Fruit fly (Drosophila melanogaster): Measurements from ENCODE around the gene CG5555.

Gene CG5555

DNA sequence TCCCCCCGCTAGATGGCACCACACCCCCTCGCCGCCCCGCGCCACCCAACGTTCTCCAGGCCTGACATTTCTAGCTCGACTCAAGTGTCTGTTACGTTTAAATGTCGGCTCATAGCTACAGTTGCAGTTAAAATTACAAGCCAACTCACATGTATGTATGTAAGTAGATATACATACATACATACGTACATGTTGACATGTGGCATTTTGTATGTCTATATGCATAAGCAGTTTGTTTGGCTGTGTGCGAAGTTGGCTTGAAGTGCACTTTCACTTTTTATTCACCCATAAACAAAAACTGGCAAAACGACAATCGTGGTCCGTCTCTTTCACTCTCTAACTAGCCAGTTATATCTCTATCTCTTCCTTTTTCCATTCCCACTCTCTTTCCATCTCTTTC, 2.5 kb upstream of the CG5555 start:
- no peak for TF ChIP-seq Hr96 (GFP tag; optimal IDR thresholded peaks at IDR 0.05)
- TF ChIP-seq bab1 (GFP tag; optimal IDR thresholded peaks at IDR 0.05) = no peak
- no peak for TF ChIP-seq cnc (optimal IDR thresholded peaks at IDR 0.05)
- TF ChIP-seq CG11617 (GFP tag; optimal IDR thresholded peaks at IDR 0.05) = no peak
- TF ChIP-seq tj (GFP tag; optimal IDR thresholded peaks at IDR 0.05) = no peak
- no peak for TF ChIP-seq pad (GFP tag; optimal IDR thresholded peaks at IDR 0.05)
- no peak for TF ChIP-seq cic (GFP tag; optimal IDR thresholded peaks at IDR 0.05)
- TF ChIP-seq CG33017 (tag; optimal IDR thresholded peaks at IDR 0.05) = no peak
- no peak for TF ChIP-seq kay (GFP tag; ENCODE audit: borderline replicate concordance)
- TF ChIP-seq CG1620 (GFP tag; optimal IDR thresholded peaks at IDR 0.05) = no peak
- no peak for TF ChIP-seq Clk (GFP tag; optimal IDR thresholded peaks at IDR 0.05)
- TF ChIP-seq CG14711 (tag; optimal IDR thresholded peaks at IDR 0.05) = no peak
- TF ChIP-seq Crg-1 (GFP tag; optimal IDR thresholded peaks at IDR 0.05) = no peak
- no peak for TF ChIP-seq toe (GFP tag; optimal IDR thresholded peaks at IDR 0.05)

DNA sequence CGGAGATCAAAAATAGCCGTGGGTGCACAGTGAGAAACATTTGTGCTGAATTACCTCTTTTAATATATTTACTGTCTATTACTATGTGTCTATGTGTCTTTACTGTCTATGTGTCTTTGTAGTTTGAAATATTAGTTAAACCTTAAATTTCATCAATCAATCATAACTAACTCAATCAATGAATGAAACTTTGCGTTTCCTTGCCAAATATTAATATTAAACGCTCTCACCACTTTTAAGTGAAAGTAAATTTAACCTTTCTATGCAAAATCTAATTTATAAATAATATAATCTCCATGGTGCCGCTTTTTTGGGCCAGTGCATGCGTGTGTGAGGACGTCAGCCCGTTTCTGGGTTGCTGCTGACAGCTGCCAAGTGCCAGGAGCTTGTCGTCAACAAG, 876 bp upstream of the CG5555 start:
- TF ChIP-seq ovo (GFP tag; optimal IDR thresholded peaks at IDR 0.05) = no peak
- TF ChIP-seq cnc (optimal IDR thresholded peaks at IDR 0.05) = no peak
- peak; percentile 18 for TF ChIP-seq CG5204 (GFP tag; optimal IDR thresholded peaks at IDR 0.05)
- no peak for TF ChIP-seq Clk (GFP tag; optimal IDR thresholded peaks at IDR 0.05)
- no peak for TF ChIP-seq Mnt (GFP tag; optimal IDR thresholded peaks at IDR 0.05)
- no peak for TF ChIP-seq Crg-1 (GFP tag; optimal IDR thresholded peaks at IDR 0.05)

- TF ChIP-seq Hr96 (GFP tag; optimal IDR thresholded peaks at IDR 0.05) (no peak), Mnt (GFP tag; optimal IDR thresholded peaks at IDR 0.05) (no peak), CG33017 (tag; optimal IDR thresholded peaks at IDR 0.05) (no peak), CG7045 (GFP tag; optimal IDR thresholded peaks at IDR 0.05) (no peak), pad (GFP tag; optimal IDR thresholded peaks at IDR 0.05) (no peak), tj (GFP tag; optimal IDR thresholded peaks at IDR 0.05) (no peak), ovo (GFP tag; optimal IDR thresholded peaks at IDR 0.05) (no peak), bab1 (GFP tag; optimal IDR thresholded peaks at IDR 0.05) (no peak), CG1620 (GFP tag; optimal IDR thresholded peaks at IDR 0.05) (no peak), kay (GFP tag; ENCODE audit: borderline replicate concordance) (no peak), CG7101 (tag; optimal IDR thresholded peaks at IDR 0.05) (no peak), Crg-1 (GFP tag; optimal IDR thresholded peaks at IDR 0.05) (no peak), CG5204 (GFP tag; optimal IDR thresholded peaks at IDR 0.05) (no peak), CG12768 (GFP tag; optimal IDR thresholded peaks at IDR 0.05) (no peak)
These were observed 3.6 kb downstream of the CG5555 start, which contains the start of gene CG14282 for dm6 chr3R:19176700-19177099. CG14282 (plus strand) TSS chr3R:19177000.

dm6 chr3R:19174512-19174911, 5.8 kb downstream of the CG5555 start:
- TF ChIP-seq Mnt (GFP tag; optimal IDR thresholded peaks at IDR 0.05) (no peak), pad (GFP tag; optimal IDR thresholded peaks at IDR 0.05) (no peak), tj (GFP tag; optimal IDR thresholded peaks at IDR 0.05) (no peak), CG5204 (GFP tag; optimal IDR thresholded peaks at IDR 0.05) (no peak), Hr96 (GFP tag; optimal IDR thresholded peaks at IDR 0.05) (no peak), cic (GFP tag; optimal IDR thresholded peaks at IDR 0.05) (no peak), CG7045 (GFP tag; optimal IDR thresholded peaks at IDR 0.05) (no peak), CG1620 (GFP tag; optimal IDR thresholded peaks at IDR 0.05) (no peak), bab1 (GFP tag; optimal IDR thresholded peaks at IDR 0.05) (no peak), ovo (GFP tag; optimal IDR thresholded peaks at IDR 0.05) (no peak), CG33017 (tag; optimal IDR thresholded peaks at IDR 0.05) (no peak), kay (GFP tag; ENCODE audit: borderline replicate concordance) (no peak), Clk (GFP tag; optimal IDR thresholded peaks at IDR 0.05) (no peak), CG12768 (GFP tag; optimal IDR thresholded peaks at IDR 0.05) (no peak), CG11617 (GFP tag; optimal IDR thresholded peaks at IDR 0.05) (no peak), CG14711 (tag; optimal IDR thresholded peaks at IDR 0.05) (no peak), Crg-1 (GFP tag; optimal IDR thresholded peaks at IDR 0.05) (no peak), cnc (optimal IDR thresholded peaks at IDR 0.05) (no peak), CG7101 (tag; optimal IDR thresholded peaks at IDR 0.05) (no peak), toe (GFP tag; optimal IDR thresholded peaks at IDR 0.05) (no peak)

dm6 chr3R:19167521-19167920, 12.8 kb downstream of the CG5555 start:
- peak; percentile 100 for TF ChIP-seq tj (GFP tag; optimal IDR thresholded peaks at IDR 0.05)
- TF ChIP-seq CG14711 (tag; optimal IDR thresholded peaks at IDR 0.05) = peak; percentile 31
- no peak for TF ChIP-seq bab1 (GFP tag; optimal IDR thresholded peaks at IDR 0.05)
- TF ChIP-seq CG33017 (tag; optimal IDR thresholded peaks at IDR 0.05) = no peak
- TF ChIP-seq kay (GFP tag; ENCODE audit: borderline replicate concordance) = no peak
- TF ChIP-seq CG11617 (GFP tag; optimal IDR thresholded peaks at IDR 0.05) = no peak

dm6 chr3R:19166077-19166778, 14.1 kb downstream of the CG5555 start:
- peak; percentile 79 for TF ChIP-seq tj (GFP tag; optimal IDR thresholded peaks at IDR 0.05)
- no peak for TF ChIP-seq CG14711 (tag; optimal IDR thresholded peaks at IDR 0.05)
- no peak for TF ChIP-seq Mnt (GFP tag; optimal IDR thresholded peaks at IDR 0.05)

DNA sequence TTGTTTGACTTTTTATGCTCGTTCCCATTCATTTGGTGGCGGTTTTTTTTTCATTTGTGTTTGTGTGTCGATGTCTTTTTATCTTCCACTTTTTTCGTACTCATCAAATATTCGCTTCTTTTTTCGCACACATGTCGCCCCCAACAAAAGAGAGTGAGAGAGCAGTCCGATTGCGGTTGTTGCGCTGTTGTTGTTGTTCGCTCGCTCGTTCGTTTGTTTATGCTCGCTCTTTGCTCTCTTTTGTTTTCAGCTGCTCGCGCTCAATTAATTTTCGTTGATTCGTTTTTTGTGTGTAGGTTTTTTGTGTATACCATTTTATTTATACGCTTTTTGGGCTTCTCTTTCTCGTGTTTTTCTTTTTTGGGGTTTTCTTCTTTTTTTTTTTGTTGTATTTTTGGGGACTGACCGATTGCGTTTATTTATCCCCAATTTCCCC, 14.7 kb downstream of the CG5555 start:
- TF ChIP-seq cnc (optimal IDR thresholded peaks at IDR 0.05) (no peak), bab1 (GFP tag; optimal IDR thresholded peaks at IDR 0.05) (peak; percentile 5), CG11617 (GFP tag; optimal IDR thresholded peaks at IDR 0.05) (no peak), cic (GFP tag; optimal IDR thresholded peaks at IDR 0.05) (peak; percentile 35), tj (GFP tag; optimal IDR thresholded peaks at IDR 0.05) (peak; percentile 64), Mnt (GFP tag; optimal IDR thresholded peaks at IDR 0.05) (peak; percentile 30), Crg-1 (GFP tag; optimal IDR thresholded peaks at IDR 0.05) (no peak), CG7045 (GFP tag; optimal IDR thresholded peaks at IDR 0.05) (no peak), Hr96 (GFP tag; optimal IDR thresholded peaks at IDR 0.05) (no peak), CG33017 (tag; optimal IDR thresholded peaks at IDR 0.05) (no peak), CG7101 (tag; optimal IDR thresholded peaks at IDR 0.05) (no peak)
